Fruit fly (Drosophila melanogaster): ENCODE measurements around the gene Josd.

Josd gene

DNA sequence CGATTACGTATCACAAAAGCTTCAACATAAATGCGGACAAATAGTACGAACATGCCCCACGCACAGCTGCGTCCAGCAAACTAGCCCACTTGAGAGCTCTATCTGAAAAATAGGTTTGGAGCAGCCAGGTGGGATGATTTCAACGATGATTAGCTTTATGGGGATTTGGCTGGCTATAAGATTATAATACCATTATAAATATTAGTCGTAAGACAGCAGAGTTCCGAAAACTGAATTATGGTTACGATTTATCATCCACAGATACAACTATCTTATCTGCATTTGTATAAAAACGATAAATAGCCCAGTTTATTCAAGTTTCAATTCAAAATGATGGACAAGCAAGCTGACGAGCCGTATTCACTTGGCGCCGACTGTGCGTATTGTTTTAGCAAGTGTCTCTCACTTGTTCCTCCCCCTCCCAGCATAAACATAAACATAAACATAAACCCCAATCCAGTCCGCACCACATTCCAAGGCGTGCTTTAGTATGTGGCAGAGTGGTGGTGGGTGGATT is 2.7 kb downstream of the Josd start:
- TF ChIP-seq bab1 (GFP tag; optimal IDR thresholded peaks at IDR 0.05) (peak; percentile 12), Mnt (GFP tag; optimal IDR thresholded peaks at IDR 0.05) (no peak)

DNA sequence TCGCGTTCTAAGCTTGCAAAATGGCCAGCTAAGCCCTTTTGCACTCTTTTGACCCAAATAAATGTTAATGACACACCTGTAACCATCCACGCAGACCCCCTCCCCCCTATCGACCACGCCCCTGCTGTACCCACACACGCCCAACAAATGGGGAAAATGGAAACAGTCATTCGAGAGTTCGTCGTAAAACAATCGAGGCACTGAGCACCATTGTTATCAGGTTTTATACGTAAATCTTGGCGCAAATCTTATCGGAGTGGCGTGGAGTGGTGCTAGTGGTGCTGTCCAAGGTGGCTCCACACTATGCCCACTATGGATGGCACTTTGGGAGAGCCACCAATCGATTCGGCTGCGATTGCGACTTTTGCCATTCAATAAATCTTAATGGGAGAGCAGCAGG is 3.5 kb downstream of the Josd start:
- TF ChIP-seq Hr96 (GFP tag; optimal IDR thresholded peaks at IDR 0.05): no peak
- peak; percentile 12 for TF ChIP-seq cic (GFP tag; optimal IDR thresholded peaks at IDR 0.05)
- TF ChIP-seq toe (GFP tag; optimal IDR thresholded peaks at IDR 0.05): no peak
- TF ChIP-seq bab1 (GFP tag; optimal IDR thresholded peaks at IDR 0.05): no peak
- TF ChIP-seq tj (GFP tag; optimal IDR thresholded peaks at IDR 0.05): peak; percentile 50

DNA sequence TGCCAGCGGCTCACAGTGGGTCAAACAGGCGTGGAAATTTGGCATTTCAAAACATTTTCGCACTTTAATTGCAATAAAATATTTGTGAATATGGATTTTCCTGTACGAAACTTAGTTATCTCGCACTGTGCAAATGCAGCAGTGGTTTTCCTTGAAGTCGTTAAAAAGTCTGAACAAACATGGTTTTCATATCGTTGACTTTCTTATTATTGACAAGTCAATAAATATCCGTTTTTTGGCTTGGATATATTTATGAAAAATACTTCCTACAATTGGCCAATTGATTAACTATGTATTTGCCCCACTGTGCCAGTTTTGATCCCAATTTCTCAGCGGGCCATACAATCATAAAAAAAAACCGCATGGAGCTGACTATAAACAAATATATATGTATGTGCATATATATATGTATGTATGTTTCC is 4.5 kb downstream of the Josd start:
- TF ChIP-seq cic (GFP tag; optimal IDR thresholded peaks at IDR 0.05) (no peak), toe (GFP tag; optimal IDR thresholded peaks at IDR 0.05) (peak; percentile 45), pad (GFP tag; optimal IDR thresholded peaks at IDR 0.05) (peak; percentile 62), CG11617 (GFP tag; optimal IDR thresholded peaks at IDR 0.05) (peak; percentile 93), CG33017 (tag; optimal IDR thresholded peaks at IDR 0.05) (peak; percentile 68), Hr96 (GFP tag; optimal IDR thresholded peaks at IDR 0.05) (no peak), CG1620 (GFP tag; optimal IDR thresholded peaks at IDR 0.05) (peak; percentile 86), CG12768 (GFP tag; optimal IDR thresholded peaks at IDR 0.05) (peak; percentile 41), cnc (optimal IDR thresholded peaks at IDR 0.05) (no peak), CG5204 (GFP tag; optimal IDR thresholded peaks at IDR 0.05) (peak; percentile 60), Mnt (GFP tag; optimal IDR thresholded peaks at IDR 0.05) (peak; percentile 78), bab1 (GFP tag; optimal IDR thresholded peaks at IDR 0.05) (peak; percentile 95), tj (GFP tag; optimal IDR thresholded peaks at IDR 0.05) (peak; percentile 72), Crg-1 (GFP tag; optimal IDR thresholded peaks at IDR 0.05) (peak; percentile 84), CG14711 (tag; optimal IDR thresholded peaks at IDR 0.05) (peak; percentile 79), kay (GFP tag; ENCODE audit: borderline replicate concordance) (no peak), CG7045 (GFP tag; optimal IDR thresholded peaks at IDR 0.05) (peak; percentile 69), CG7101 (tag; optimal IDR thresholded peaks at IDR 0.05) (peak; percentile 86), ovo (GFP tag; optimal IDR thresholded peaks at IDR 0.05) (peak; percentile 56), Clk (GFP tag; optimal IDR thresholded peaks at IDR 0.05) (peak; percentile 48)

DNA sequence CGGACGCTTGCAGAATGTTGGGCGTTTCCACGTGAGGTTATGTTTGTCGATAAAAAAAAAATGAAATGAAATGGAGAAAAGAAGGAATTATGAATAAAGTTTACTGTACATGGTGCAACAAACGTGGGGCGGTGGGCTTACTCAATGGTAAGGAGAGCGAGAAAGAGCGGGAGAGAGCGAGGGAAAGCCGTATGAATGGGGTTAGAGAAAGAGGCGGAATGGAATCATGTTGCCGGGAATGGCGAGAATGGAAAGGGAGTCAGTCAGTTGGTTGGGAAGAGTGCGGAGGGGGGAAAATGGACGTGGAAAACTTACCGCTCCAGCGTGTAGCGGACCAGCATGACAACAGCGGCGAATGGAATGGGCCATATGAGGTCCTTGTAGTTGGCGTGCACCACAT is 5.1 kb downstream of the Josd start:
- TF ChIP-seq pad (GFP tag; optimal IDR thresholded peaks at IDR 0.05): peak; percentile 60
- TF ChIP-seq CG11617 (GFP tag; optimal IDR thresholded peaks at IDR 0.05): no peak
- TF ChIP-seq Clk (GFP tag; optimal IDR thresholded peaks at IDR 0.05): no peak
- TF ChIP-seq CG33017 (tag; optimal IDR thresholded peaks at IDR 0.05): no peak
- TF ChIP-seq tj (GFP tag; optimal IDR thresholded peaks at IDR 0.05): no peak
- TF ChIP-seq CG1620 (GFP tag; optimal IDR thresholded peaks at IDR 0.05): no peak
- TF ChIP-seq kay (GFP tag; ENCODE audit: borderline replicate concordance): no peak
- TF ChIP-seq ovo (GFP tag; optimal IDR thresholded peaks at IDR 0.05): no peak

DNA sequence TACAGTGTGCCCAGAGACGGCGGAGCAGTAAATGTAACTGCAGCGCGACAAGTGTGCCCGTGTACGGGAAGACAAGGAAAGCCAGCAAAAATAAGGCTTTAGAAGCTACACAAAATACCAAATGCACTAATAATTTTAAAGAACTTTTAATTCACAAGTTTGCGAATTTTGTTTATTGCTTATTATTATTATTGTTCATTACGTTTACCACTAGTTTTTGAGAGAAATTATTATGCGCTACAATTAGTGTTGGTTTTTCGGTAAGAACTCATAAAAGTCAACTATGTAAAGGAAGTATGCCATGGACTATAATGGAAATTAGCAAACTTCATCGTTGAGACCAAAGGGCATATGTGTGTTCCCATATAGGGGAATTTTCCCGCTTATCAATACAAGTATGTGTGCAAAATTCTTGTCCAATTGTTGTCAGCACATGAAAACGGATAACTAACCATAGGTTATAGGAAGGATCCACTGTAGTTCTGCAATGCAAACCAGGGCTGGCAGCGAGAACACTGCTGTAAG is 6.3 kb downstream of the Josd start, which contains the start of gene schlank:
schlank (minus strand) TSS at position 42 of the 525 bp plus-strand sequence.
- TF ChIP-seq CG11617 (GFP tag; optimal IDR thresholded peaks at IDR 0.05): peak; percentile 44
- TF ChIP-seq Hr96 (GFP tag; optimal IDR thresholded peaks at IDR 0.05): no peak
- TF ChIP-seq tj (GFP tag; optimal IDR thresholded peaks at IDR 0.05): no peak
- TF ChIP-seq toe (GFP tag; optimal IDR thresholded peaks at IDR 0.05): peak; percentile 67
- TF ChIP-seq CG33017 (tag; optimal IDR thresholded peaks at IDR 0.05): no peak
- TF ChIP-seq CG12768 (GFP tag; optimal IDR thresholded peaks at IDR 0.05): peak; percentile 36
- TF ChIP-seq bab1 (GFP tag; optimal IDR thresholded peaks at IDR 0.05): no peak
- TF ChIP-seq CG1620 (GFP tag; optimal IDR thresholded peaks at IDR 0.05): peak; percentile 33
- no peak for TF ChIP-seq cic (GFP tag; optimal IDR thresholded peaks at IDR 0.05)
- no peak for TF ChIP-seq Mnt (GFP tag; optimal IDR thresholded peaks at IDR 0.05)
- TF ChIP-seq CG14711 (tag; optimal IDR thresholded peaks at IDR 0.05): no peak
- TF ChIP-seq CG7101 (tag; optimal IDR thresholded peaks at IDR 0.05): peak; percentile 46
- TF ChIP-seq CG7045 (GFP tag; optimal IDR thresholded peaks at IDR 0.05): no peak
- TF ChIP-seq Clk (GFP tag; optimal IDR thresholded peaks at IDR 0.05): no peak
- peak; percentile 25 for TF ChIP-seq pad (GFP tag; optimal IDR thresholded peaks at IDR 0.05)
- TF ChIP-seq Crg-1 (GFP tag; optimal IDR thresholded peaks at IDR 0.05): peak; percentile 43
- TF ChIP-seq kay (GFP tag; ENCODE audit: borderline replicate concordance): no peak
- no peak for TF ChIP-seq cnc (optimal IDR thresholded peaks at IDR 0.05)
- TF ChIP-seq ovo (GFP tag; optimal IDR thresholded peaks at IDR 0.05): peak; percentile 30
- TF ChIP-seq CG5204 (GFP tag; optimal IDR thresholded peaks at IDR 0.05): no peak

DNA sequence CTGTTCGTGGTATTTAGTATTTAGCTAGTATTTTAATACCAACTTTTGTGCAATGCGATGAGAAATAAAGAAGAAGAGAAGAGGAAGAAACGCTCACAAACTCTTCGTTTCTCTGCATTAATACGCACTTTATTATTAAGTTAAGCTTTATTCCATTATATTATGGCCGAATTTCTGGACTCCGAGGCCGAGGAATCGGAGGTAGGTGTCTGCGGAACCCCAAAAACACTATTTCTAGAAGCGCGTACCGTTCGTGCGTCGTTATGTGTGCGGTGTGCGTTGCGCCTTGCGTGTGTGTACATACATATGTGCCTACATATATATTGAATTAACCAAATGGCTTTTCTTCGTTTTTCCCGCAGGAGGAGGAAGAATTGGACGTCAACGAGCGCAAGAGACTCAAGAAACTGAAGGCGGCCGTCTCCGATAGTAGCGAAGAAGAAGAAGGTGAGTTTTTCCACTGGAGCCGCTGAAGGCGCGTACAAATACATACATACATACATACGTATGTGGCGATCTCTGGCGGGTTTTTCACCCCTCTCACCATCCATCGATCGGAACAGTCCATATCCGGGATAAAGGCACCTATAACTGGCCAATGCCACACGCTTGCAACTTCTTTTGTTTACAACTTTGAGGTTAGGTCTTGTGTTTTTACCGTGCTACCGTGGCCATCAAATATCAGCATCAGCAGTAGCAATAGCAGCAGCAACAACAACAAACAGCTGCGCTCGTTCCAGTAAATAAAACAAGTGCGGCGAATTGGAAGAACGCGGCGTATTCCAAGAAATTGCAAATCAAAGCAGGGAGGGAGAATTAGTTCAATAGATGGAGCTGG is 7.0 kb downstream of the Josd start, which contains the start of gene Spt6:
Spt6 (plus strand) TSS at position 53 of the 838 bp plus-strand sequence.
- TF ChIP-seq CG7101 (tag; optimal IDR thresholded peaks at IDR 0.05) (no peak), CG12768 (GFP tag; optimal IDR thresholded peaks at IDR 0.05) (no peak), Crg-1 (GFP tag; optimal IDR thresholded peaks at IDR 0.05) (no peak), kay (GFP tag; ENCODE audit: borderline replicate concordance) (no peak), tj (GFP tag; optimal IDR thresholded peaks at IDR 0.05) (peak; percentile 87), CG7045 (GFP tag; optimal IDR thresholded peaks at IDR 0.05) (no peak), CG14711 (tag; optimal IDR thresholded peaks at IDR 0.05) (no peak)

Measured in whole organism, adult.